Worm (Caenorhabditis elegans) whole organism, young adult: ENCODE measurements around the gene srh-289.
"Not testable (repeated sequence)": the region's sequence is repeated elsewhere in the genome, so short reads cannot be mapped to it uniquely, and the experiment has no call there.

Experiments used
- B0019.2 ChIP-seq: fragments of 200-800 bp; sonication (Bioruptor generic); conservative IDR thresholded peaks from 2 replicates; pipeline ENCODE4 v1.3.6; 2022; ENCODE audit warnings: missing genetic modification reagents, missing genetic modification characterization, missing compliant biosample characterization
- ama-1 ChIP-seq, 3 experiments: fragments of 150-350 bp in 1 of 3; sonication (generic microtip) in 2 of 3; optimal IDR thresholded peaks; 2 replicates each; lab custom pipeline; 2014 to 2018; ENCODE audit warnings: missing biosample characterization in 2 of 3, missing genetic modification characterization in 2 of 3, missing genetic modification reagents in 2 of 3
- lir-1 ChIP-seq: fragments of 200-800 bp; sonication (Bioruptor generic); conservative IDR thresholded peaks from 2 replicates; pipeline ENCODE4 v1.3.6; 2022; ENCODE audit warnings: missing genetic modification reagents, missing genetic modification characterization, missing compliant biosample characterization
- sptf-2 ChIP-seq: fragments of 200-800 bp; sonication (Bioruptor generic); optimal IDR thresholded peaks from 2 replicates; lab custom pipeline; 2018; ENCODE audit warnings: mild to moderate bottlenecking, missing genetic modification characterization, missing compliant biosample characterization

ce11 chrV:17826325-17826724 lies 32.4 kb upstream of the srh-289 start:
- TF ChIP-seq ama-1 (optimal IDR thresholded peaks at IDR 0.05; lab: Kevin White, UChicago); ama-1 (GFP tag; optimal IDR thresholded peaks at IDR 0.05; lab: Kevin White, UChicago); lir-1; B0019.2 (GFP tag; lab: Robert Waterston, UW); sptf-2: not testable (repeated sequence)
